Fruit fly (Drosophila melanogaster) whole organism, wandering third instar larva: ENCODE data around the gene CG13920.

Source experiments
- HLH106 ChIP-seq: fragments of 200-800 bp; optimal IDR thresholded peaks from 3 replicates; lab custom pipeline; 2019; ENCODE audit warnings: missing biosample characterization, mild to moderate bottlenecking, missing genetic modification characterization, moderate library complexity
- Hr83 ChIP-seq: fragments of 200-300 bp; sonication (Bioruptor generic); optimal IDR thresholded peaks from 2 replicates; lab custom pipeline; 2016; ENCODE audit warnings: missing biosample characterization, mild to moderate bottlenecking, missing genetic modification characterization, moderate library complexity; ENCODE audit not compliant: poor library complexity, severe bottlenecking
- OdsH ChIP-seq: fragments of 200-800 bp; sonication (Bioruptor generic); optimal IDR thresholded peaks from 2 replicates; lab custom pipeline; 2016; ENCODE audit warnings: missing biosample characterization, mild to moderate bottlenecking, missing genetic modification characterization
- foxo ChIP-seq, 2 experiments: fragments of 200-800 bp; sonication (Bioruptor generic); optimal IDR thresholded peaks; 2 replicates in 1 of 2; 3 replicates in 1 of 2; lab custom pipeline; 2016 to 2017; ENCODE audit warnings: missing biosample characterization in 2 of 2, missing genetic modification characterization in 2 of 2
- pan ChIP-seq: fragments of >200 bp; optimal IDR thresholded peaks from 2 replicates; lab custom pipeline; 2017

- TF ChIP-seq pan (lab: Kevin White, UChicago) = no peak
- no peak for TF ChIP-seq OdsH (GFP tag; lab: Kevin White, UChicago)
- no peak for TF ChIP-seq HLH106 (tag; lab: Kevin White, UChicago)
- TF ChIP-seq Hr83 (GFP tag; lab: Kevin White, UChicago) = no peak
- peak in 1 of 2 experiments; percentile 11 for TF ChIP-seq foxo (GFP tag; optimal IDR thresholded peaks at IDR 0.05; lab: Kevin White, UChicago)
Observed at dm6 chr3L:1602064-1602832, 46.5 kb upstream of the CG13920 start, which contains the start of gene CG12104.
